Worm (Caenorhabditis elegans) whole organism, L3 larva: ENCODE data around the gene abu-10.

ENCODE experiments used
- R02D3.7 ChIP-seq: fragments of 150-350 bp; optimal IDR thresholded peaks from 2 replicates; lab custom pipeline; 2014; ENCODE audit warnings: missing biosample characterization, missing genetic modification characterization
- ZK546.5 ChIP-seq: sonication (generic microtip); optimal IDR thresholded peaks from 2 replicates; lab custom pipeline; 2017; ENCODE audit warnings: missing biosample characterization, missing genetic modification characterization
- ama-1 ChIP-seq: fragments of 150-350 bp; optimal IDR thresholded peaks from 2 replicates; lab custom pipeline; 2018
- ceh-16 ChIP-seq: sonication (generic microtip); optimal IDR thresholded peaks from 2 replicates; lab custom pipeline; 2017; ENCODE audit warnings: missing biosample characterization, missing genetic modification characterization
- ceh-28 ChIP-seq: fragments of 150-350 bp; optimal IDR thresholded peaks from 2 replicates; lab custom pipeline; 2014; ENCODE audit warnings: missing biosample characterization, missing genetic modification reagents, missing genetic modification characterization
- ceh-82 ChIP-seq: fragments of 150-350 bp; optimal IDR thresholded peaks from 2 replicates; lab custom pipeline; 2014; ENCODE audit warnings: missing biosample characterization, missing genetic modification characterization
- ceh-9 ChIP-seq: sonication (generic microtip); optimal IDR thresholded peaks from 2 replicates; lab custom pipeline; 2018; ENCODE audit warnings: missing biosample characterization, missing genetic modification characterization
- daf-12 ChIP-seq: fragments of 150-350 bp; optimal IDR thresholded peaks from 2 replicates; lab custom pipeline; 2014; ENCODE audit warnings: missing biosample characterization, missing genetic modification reagents, missing genetic modification characterization
- egl-27 ChIP-seq: sonication (generic microtip); optimal IDR thresholded peaks from 4 replicates; lab custom pipeline; 2017; ENCODE audit warnings: missing biosample characterization, missing genetic modification reagents, missing genetic modification characterization
- egl-5 ChIP-seq: fragments of 150-350 bp; optimal IDR thresholded peaks from 2 replicates; lab custom pipeline; 2017; ENCODE audit warnings: missing biosample characterization, missing genetic modification reagents, missing genetic modification characterization, inconsistent platforms
- elt-1 ChIP-seq: fragments of 150-350 bp; optimal IDR thresholded peaks from 2 replicates; lab custom pipeline; 2014; ENCODE audit warnings: missing biosample characterization, missing genetic modification characterization
- elt-2 ChIP-seq: sonication (generic microtip); optimal IDR thresholded peaks from 2 replicates; lab custom pipeline; 2016; ENCODE audit warnings: missing genetic modification reagents, mild to moderate bottlenecking, missing genetic modification characterization, missing compliant biosample characterization
- elt-3 ChIP-seq, 3 experiments: fragments of 150-350 bp in 1 of 3; sonication (generic microtip) in 2 of 3; optimal IDR thresholded peaks; 2 replicates in 2 of 3; 4 replicates in 1 of 3; lab custom pipeline; 2014 to 2017; ENCODE audit warnings: missing biosample characterization in 3 of 3, missing genetic modification characterization in 3 of 3
- eor-1 ChIP-seq, 2 experiments: fragments of 150-350 bp; optimal IDR thresholded peaks; 2 replicates each; lab custom pipeline; 2014 to 2018; ENCODE audit warnings: missing biosample characterization in 2 of 2, missing genetic modification characterization in 2 of 2
- fkh-2 ChIP-seq: fragments of 150-350 bp; optimal IDR thresholded peaks from 2 replicates; lab custom pipeline; 2014; ENCODE audit warnings: missing biosample characterization, missing genetic modification reagents, missing genetic modification characterization
- fos-1 ChIP-seq: fragments of 150-350 bp; optimal IDR thresholded peaks from 2 replicates; lab custom pipeline; 2014; ENCODE audit warnings: missing biosample characterization, missing genetic modification characterization
- hmg-11 ChIP-seq: sonication (generic microtip); optimal IDR thresholded peaks from 2 replicates; lab custom pipeline; 2016; ENCODE audit warnings: missing genetic modification characterization, missing compliant biosample characterization
- jun-1 ChIP-seq: fragments of 150-350 bp; optimal IDR thresholded peaks from 2 replicates; lab custom pipeline; 2014; ENCODE audit warnings: missing biosample characterization, missing genetic modification reagents, missing genetic modification characterization
- lin-39 ChIP-seq: fragments of 150-350 bp; optimal IDR thresholded peaks from 2 replicates; lab custom pipeline; 2018; ENCODE audit warnings: missing biosample characterization, missing genetic modification reagents, missing genetic modification characterization
- lsy-12 ChIP-seq: sonication (generic microtip); optimal IDR thresholded peaks from 2 replicates; lab custom pipeline; 2016; ENCODE audit warnings: mild to moderate bottlenecking, missing genetic modification characterization, missing compliant biosample characterization
- mdl-1 ChIP-seq: fragments of 150-350 bp; optimal IDR thresholded peaks from 2 replicates; lab custom pipeline; 2014; ENCODE audit warnings: missing biosample characterization, missing genetic modification characterization
- mml-1 ChIP-seq: fragments of 150-350 bp; sonication (generic microtip); optimal IDR thresholded peaks from 3 replicates; lab custom pipeline; 2014; ENCODE audit warnings: missing biosample characterization, missing genetic modification characterization
- nfya-1 ChIP-seq: sonication (generic microtip); optimal IDR thresholded peaks from 2 replicates; lab custom pipeline; 2017; ENCODE audit warnings: missing genetic modification characterization, mild to moderate bottlenecking, missing compliant biosample characterization, antibody characterized with exemption, moderate library complexity; ENCODE audit not compliant: insufficient read depth
- nhr-11 ChIP-seq: fragments of 150-350 bp; optimal IDR thresholded peaks from 2 replicates; lab custom pipeline; 2014; ENCODE audit warnings: missing biosample characterization, missing genetic modification characterization
- nhr-12 ChIP-seq: fragments of 150-350 bp; optimal IDR thresholded peaks from 2 replicates; lab custom pipeline; 2014; ENCODE audit warnings: missing biosample characterization, missing genetic modification characterization
- nhr-23 ChIP-seq: fragments of 150-350 bp; optimal IDR thresholded peaks from 2 replicates; lab custom pipeline; 2014; ENCODE audit warnings: missing biosample characterization, missing genetic modification reagents, missing genetic modification characterization
- nhr-237 ChIP-seq: fragments of 150-350 bp; optimal IDR thresholded peaks from 2 replicates; lab custom pipeline; 2014; ENCODE audit warnings: missing biosample characterization, missing genetic modification characterization
- nhr-25 ChIP-seq: sonication (generic microtip); optimal IDR thresholded peaks from 2 replicates; lab custom pipeline; 2017; ENCODE audit warnings: missing biosample characterization, missing genetic modification characterization
- nhr-28 ChIP-seq: fragments of 150-350 bp; optimal IDR thresholded peaks from 2 replicates; lab custom pipeline; 2014; ENCODE audit warnings: missing biosample characterization, missing genetic modification characterization
- nhr-43 ChIP-seq: sonication (generic microtip); optimal IDR thresholded peaks from 2 replicates; lab custom pipeline; 2016; ENCODE audit warnings: mild to moderate bottlenecking, missing genetic modification characterization, missing compliant biosample characterization; ENCODE audit not compliant: poor library complexity, severe bottlenecking
- nhr-76 ChIP-seq: fragments of 150-350 bp; sonication (generic microtip); optimal IDR thresholded peaks from 5 replicates; lab custom pipeline; 2014; ENCODE audit warnings: missing biosample characterization, missing genetic modification characterization
- nhr-77 ChIP-seq: fragments of 150-350 bp; optimal IDR thresholded peaks from 2 replicates; lab custom pipeline; 2014; ENCODE audit warnings: missing biosample characterization, missing genetic modification characterization
- pha-4 ChIP-seq: fragments of 150-350 bp; optimal IDR thresholded peaks from 2 replicates; lab custom pipeline; 2014; ENCODE audit warnings: missing biosample characterization, missing genetic modification reagents, missing genetic modification characterization
- pqm-1 ChIP-seq: fragments of 150-350 bp; optimal IDR thresholded peaks from 2 replicates; lab custom pipeline; 2017; ENCODE audit warnings: missing biosample characterization, missing genetic modification characterization, inconsistent platforms
- skn-1 ChIP-seq: fragments of 150-350 bp; optimal IDR thresholded peaks from 2 replicates; lab custom pipeline; 2014; ENCODE audit warnings: missing biosample characterization, missing genetic modification characterization
- snpc-4 ChIP-seq: fragments of 150-350 bp; optimal IDR thresholded peaks from 2 replicates; lab custom pipeline; 2014; ENCODE audit warnings: missing biosample characterization, missing genetic modification characterization
- tbx-2 ChIP-seq: sonication (generic microtip); optimal IDR thresholded peaks from 2 replicates; lab custom pipeline; 2016; ENCODE audit warnings: mild to moderate bottlenecking, missing genetic modification characterization, missing compliant biosample characterization
- unc-39 ChIP-seq: sonication (generic microtip); optimal IDR thresholded peaks from 4 replicates; lab custom pipeline; 2017; ENCODE audit warnings: missing biosample characterization, missing genetic modification characterization
- unc-62 ChIP-seq: fragments of 150-350 bp; sonication (generic microtip); optimal IDR thresholded peaks from 4 replicates; lab custom pipeline; 2014; ENCODE audit warnings: missing biosample characterization, missing genetic modification reagents, missing genetic modification characterization
- zag-1 ChIP-seq: fragments of 150-350 bp; optimal IDR thresholded peaks from 2 replicates; lab custom pipeline; 2014; ENCODE audit warnings: missing biosample characterization, missing genetic modification characterization
- ztf-11 ChIP-seq: fragments of 150-350 bp; optimal IDR thresholded peaks from 2 replicates; lab custom pipeline; 2014; ENCODE audit warnings: missing biosample characterization, missing genetic modification characterization
- ztf-4 ChIP-seq: fragments of 150-350 bp; optimal IDR thresholded peaks from 2 replicates; lab custom pipeline; 2014; ENCODE audit warnings: missing biosample characterization, missing genetic modification characterization

The abu-10 gene

DNA sequence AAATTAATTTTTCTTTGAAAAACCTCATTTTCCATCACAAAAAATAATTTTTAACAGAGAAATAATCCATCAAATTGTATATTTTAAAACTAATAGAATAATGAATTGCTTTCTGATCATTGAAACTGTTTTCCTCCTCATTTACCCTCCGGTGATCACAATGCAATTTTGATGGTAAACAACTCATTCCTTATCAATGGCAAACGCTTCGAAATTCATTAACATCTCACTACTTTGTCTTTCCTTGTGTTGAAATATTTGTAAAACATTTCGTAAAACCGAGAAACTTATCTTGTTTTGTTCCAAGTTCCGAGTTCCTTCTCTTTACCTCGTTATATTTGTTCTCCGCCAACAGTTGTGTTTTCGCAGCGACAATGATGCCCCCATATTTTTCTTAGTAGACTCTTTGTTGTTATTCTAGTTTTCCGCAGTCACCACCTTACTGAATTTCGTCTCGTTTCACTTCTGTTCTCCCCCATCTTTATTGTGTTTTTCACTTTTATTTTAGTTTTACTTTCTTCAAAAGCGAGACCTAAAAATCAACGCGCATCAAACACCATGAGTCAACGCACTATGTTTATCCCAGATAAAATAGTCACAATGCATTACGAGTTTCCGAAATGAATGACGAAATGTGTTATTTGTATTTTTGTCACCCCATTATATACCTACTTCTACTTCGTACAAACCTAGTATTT, 12.7 kb upstream of the abu-10 start:
- no peak for TF ChIP-seq eor-1 (tag; optimal IDR thresholded peaks at IDR 0.05; lab: Kevin White, UChicago)
- TF ChIP-seq elt-2 (tag; lab: Kevin White, UChicago): peak; percentile 34
- TF ChIP-seq ztf-11 (tag; lab: Kevin White, UChicago): no peak
- no peak for TF ChIP-seq mdl-1 (tag; lab: Kevin White, UChicago)
- TF ChIP-seq jun-1 (tag; lab: Kevin White, UChicago): no peak
- no peak for TF ChIP-seq ceh-82
- TF ChIP-seq ama-1 (lab: Kevin White, UChicago): no peak
- TF ChIP-seq pha-4: peak; percentile 53
- no peak for TF ChIP-seq daf-12
- TF ChIP-seq, all 47 proteins: peak for 2

DNA sequence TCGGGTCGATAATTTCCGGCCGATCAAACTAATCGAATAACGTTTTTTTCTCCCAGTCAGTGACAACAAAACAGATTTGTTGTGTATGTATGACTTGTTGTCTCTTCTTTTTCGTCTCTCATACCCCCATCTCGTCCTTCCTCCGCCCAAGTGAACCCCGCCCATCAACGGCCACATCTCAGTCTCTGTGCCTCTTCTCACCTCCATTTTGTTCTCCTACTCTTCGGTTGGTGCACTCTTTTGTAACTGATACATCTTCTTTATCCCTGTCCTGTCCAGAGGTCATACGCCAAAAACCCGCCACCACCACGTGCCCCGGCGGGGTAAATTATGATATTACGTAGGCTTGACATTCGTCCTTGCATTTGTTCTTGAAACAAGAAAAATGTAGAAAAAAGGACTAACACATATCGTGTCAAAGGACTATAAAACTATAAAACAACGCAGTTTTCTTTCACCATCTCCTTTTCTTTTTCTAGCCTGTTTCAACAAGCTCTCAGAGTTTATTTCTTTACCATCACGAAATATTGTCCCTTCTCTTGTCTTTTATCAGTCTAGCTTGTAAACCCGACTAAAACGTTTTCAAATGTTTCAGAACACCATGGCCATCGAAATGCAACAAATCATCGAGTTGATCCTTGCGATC, 10.4 kb upstream of the abu-10 start, which contains the start of gene pmpl-1:
pmpl-1 (plus strand) TSS at position 596 of the 646 bp plus-strand sequence.
- TF ChIP-seq elt-3 (tag; optimal IDR thresholded peaks at IDR 0.05; lab: Kevin White, UChicago): no peak
- peak; percentile 58 for TF ChIP-seq lin-39 (tag; lab: Kevin White, UChicago)
- no peak for TF ChIP-seq elt-1 (tag; lab: Kevin White, UChicago)
- peak; percentile 57 for TF ChIP-seq ama-1 (lab: Kevin White, UChicago)
- no peak for TF ChIP-seq fos-1
- TF ChIP-seq nfya-1 (tag; lab: Kevin White, UChicago): peak; percentile 26
- TF ChIP-seq mdl-1 (tag; lab: Kevin White, UChicago): peak; percentile 57
- TF ChIP-seq nhr-23 (tag; lab: Kevin White, UChicago): peak; percentile 58
- TF ChIP-seq nhr-28 (tag; lab: Kevin White, UChicago): no peak
- TF ChIP-seq lsy-12 (tag; lab: Kevin White, UChicago): peak; percentile 36
- no peak for TF ChIP-seq R02D3.7 (tag; lab: Kevin White, UChicago)
- TF ChIP-seq tbx-2: no peak
- TF ChIP-seq pha-4: peak; percentile 31
- TF ChIP-seq nhr-25: peak; percentile 95
- peak; percentile 12 for TF ChIP-seq jun-1 (tag; lab: Kevin White, UChicago)
- no peak for TF ChIP-seq snpc-4 (tag; lab: Kevin White, UChicago)
- TF ChIP-seq hmg-11 (tag; lab: Kevin White, UChicago): no peak
- TF ChIP-seq ceh-16 (tag; lab: Kevin White, UChicago): no peak
- TF ChIP-seq egl-27 (tag; lab: Kevin White, UChicago): peak; percentile 2
- TF ChIP-seq ceh-28: peak; percentile 56
- peak; percentile 55 for TF ChIP-seq nhr-43 (tag; lab: Kevin White, UChicago)

DNA sequence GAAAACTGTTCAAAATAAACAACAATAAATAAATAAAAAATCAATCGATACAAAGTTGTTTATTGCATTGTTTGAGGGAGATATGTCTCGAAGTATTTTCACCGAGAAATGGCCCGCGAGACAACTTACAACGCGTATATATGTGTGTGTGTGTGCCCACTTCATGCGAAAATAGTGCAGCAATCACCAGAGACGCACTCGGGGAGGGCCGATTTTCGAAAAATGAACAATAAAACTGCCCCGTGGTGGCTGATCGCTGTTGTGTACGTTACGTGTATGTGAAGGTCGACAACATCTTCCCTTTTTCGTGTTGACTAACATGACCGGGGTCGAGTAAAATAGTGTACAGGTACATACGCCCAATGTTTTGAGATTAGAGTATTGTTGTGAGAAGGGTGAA, 9.5 kb upstream of the abu-10 start:
- TF ChIP-seq nhr-43 (tag; lab: Kevin White, UChicago) (peak; percentile 62), nfya-1 (tag; lab: Kevin White, UChicago) (peak; percentile 9), unc-39 (no peak), eor-1 (tag; optimal IDR thresholded peaks at IDR 0.05; lab: Kevin White, UChicago) (no peak), ceh-16 (tag; lab: Kevin White, UChicago) (no peak), ztf-11 (tag; lab: Kevin White, UChicago) (no peak), tbx-2 (no peak), elt-2 (tag; lab: Kevin White, UChicago) (no peak), ZK546.5 (tag; lab: Kevin White, UChicago) (no peak), nhr-237 (no peak), pha-4 (peak; percentile 86), R02D3.7 (tag; lab: Kevin White, UChicago) (no peak), daf-12 (no peak), unc-62 (GFP tag; lab: Kevin White, UChicago) (no peak), ztf-4 (tag; lab: Kevin White, UChicago) (no peak), nhr-28 (tag; lab: Kevin White, UChicago) (no peak), ceh-28 (peak; percentile 55), nhr-76 (no peak), ceh-82 (no peak), nhr-23 (tag; lab: Kevin White, UChicago) (peak; percentile 54), pqm-1 (tag; lab: Kevin White, UChicago) (no peak), fkh-2 (tag; lab: Kevin White, UChicago) (no peak), elt-1 (tag; lab: Kevin White, UChicago) (no peak), nhr-12 (tag; lab: Kevin White, UChicago) (no peak), nhr-25 (peak; percentile 97), elt-3 (tag; optimal IDR thresholded peaks at IDR 0.05; lab: Kevin White, UChicago) (no peak), ama-1 (lab: Kevin White, UChicago) (peak; percentile 85), ceh-9 (tag; lab: Kevin White, UChicago) (no peak), skn-1 (tag; lab: Kevin White, UChicago) (no peak), nhr-77 (tag; lab: Kevin White, UChicago) (no peak), jun-1 (tag; lab: Kevin White, UChicago) (peak; percentile 7), snpc-4 (tag; lab: Kevin White, UChicago) (no peak), hmg-11 (tag; lab: Kevin White, UChicago) (no peak), nhr-11 (no peak), egl-5 (peak; percentile 63), mml-1 (tag; lab: Kevin White, UChicago) (no peak), mdl-1 (tag; lab: Kevin White, UChicago) (no peak), egl-27 (tag; lab: Kevin White, UChicago) (no peak), zag-1 (tag; lab: Kevin White, UChicago) (no peak), lsy-12 (tag; lab: Kevin White, UChicago) (peak; percentile 21), lin-39 (tag; lab: Kevin White, UChicago) (peak; percentile 34)
